Worm (Caenorhabditis elegans) whole organism, L4 larva: ENCODE measurements around the gene ift-74.

Experiments
- lin-13 ChIP-seq: fragments of 150-350 bp; optimal IDR thresholded peaks from 2 replicates; lab custom pipeline; 2014; ENCODE audit warnings: missing biosample characterization, missing genetic modification reagents, missing genetic modification characterization
- lin-29 ChIP-seq: fragments of 200-800 bp; sonication (Bioruptor generic); IDR thresholded peaks from 2 replicates; pipeline ENCODE4 v1.3.6; 2022; ENCODE audit warnings: missing genetic modification reagents, missing genetic modification characterization, missing compliant biosample characterization
- lsy-2 ChIP-seq, 2 experiments: fragments of 150-350 bp in 1 of 2; sonication (generic microtip) in 1 of 2; optimal IDR thresholded peaks; 2 replicates each; lab custom pipeline; 2014 to 2017; ENCODE audit warnings: missing biosample characterization in 2 of 2, missing genetic modification characterization in 2 of 2
- nhr-42 ChIP-seq: fragments of 200-800 bp; sonication (Bioruptor generic); IDR thresholded peaks from 2 replicates; pipeline ENCODE4 v1.3.6; 2022; ENCODE audit warnings: missing genetic modification characterization, missing compliant biosample characterization
- tag-97 ChIP-seq: fragments of 200-800 bp; sonication (Bioruptor generic); IDR thresholded peaks from 2 replicates; pipeline ENCODE4 v1.3.6; 2022; ENCODE audit warnings: missing genetic modification characterization, missing compliant biosample characterization
- unc-62 ChIP-seq, 3 experiments: fragments of 150-350 bp in 1 of 3; sonication (generic microtip); optimal IDR thresholded peaks in 2 of 3; peaks in 1 of 3; 1 replicate in 1 of 3; 2 replicates in 2 of 3; lab custom pipeline; 2014 to 2017; ENCODE audit warnings: missing biosample characterization in 3 of 3, missing genetic modification characterization in 3 of 3, missing genetic modification reagents in 3 of 3, missing genotype in 1 of 3
- zip-2 ChIP-seq: fragments of 150-350 bp; optimal IDR thresholded peaks from 2 replicates; lab custom pipeline; 2014; ENCODE audit warnings: missing biosample characterization, missing genetic modification characterization

DNA sequence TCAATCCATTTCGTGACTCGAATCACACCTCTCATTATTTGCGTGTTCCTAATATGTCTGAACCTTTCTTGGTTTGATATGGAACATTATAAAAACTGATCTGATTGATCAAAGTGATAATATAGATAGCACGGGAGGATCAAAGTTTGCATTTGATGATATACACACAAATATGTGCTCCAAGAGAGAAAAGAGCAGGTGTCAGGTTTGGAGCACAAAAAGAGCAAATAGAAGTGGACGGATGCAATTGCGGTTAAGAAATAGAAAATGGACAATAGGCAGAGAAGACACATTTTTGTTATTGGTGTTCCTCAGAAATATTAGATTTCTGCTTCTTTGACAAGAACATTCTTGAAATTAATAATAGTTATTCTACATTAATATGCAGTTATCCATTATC, 19.0 kb downstream of the ift-74 start, which contains the start of gene C18H9.1:
- TF ChIP-seq zip-2 (tag; lab: Kevin White, UChicago) (no peak), tag-97 (no peak), lin-13 (GFP tag; lab: Kevin White, UChicago) (no peak), unc-62 (GFP tag; optimal IDR thresholded peaks at IDR 0.05 in 1 of 2; lab: Kevin White, UChicago) (no peak), unc-62 (tag; optimal IDR thresholded peaks at IDR 0.05; lab: Kevin White, UChicago) (no peak), nhr-42 (GFP tag; lab: Robert Waterston, UW) (no peak), lin-29 (GFP tag; lab: Robert Waterston, UW) (no peak), lsy-2 (tag; optimal IDR thresholded peaks at IDR 0.05; lab: Kevin White, UChicago) (no peak)
